Fruit fly (Drosophila melanogaster) whole organism, larva: ENCODE measurements around the gene cact.

Source experiments
- noc ChIP-seq: fragments of 200-800 bp; sonication (Bioruptor generic); optimal IDR thresholded peaks from 3 replicates; lab custom pipeline; 2019; ENCODE audit warnings: missing biosample characterization, mild to moderate bottlenecking, missing genetic modification characterization, moderate library complexity

The cact gene

dm6 chr2L:16267159-16268065 lies 58.6 kb downstream of the cact start:
- TF ChIP-seq noc (tag; lab: Kevin White, UChicago), result no peak

dm6 chr2L:16263723-16264122 lies 62.3 kb downstream of the cact start:
- TF ChIP-seq noc (tag; lab: Kevin White, UChicago), result no peak
